Worm (Caenorhabditis elegans) whole organism, late embryonic: Measurements from ENCODE around the gene pqn-16.

Experiments used
- C38D4.7 ChIP-seq: fragments of 200-800 bp; sonication (Bioruptor generic); optimal IDR thresholded peaks from 2 replicates; lab custom pipeline; 2018; ENCODE audit warnings: mild to moderate bottlenecking, missing genetic modification characterization, moderate library complexity, missing compliant biosample characterization
- K09A11.1 ChIP-seq: sonication (generic microtip); optimal IDR thresholded peaks from 2 replicates; lab custom pipeline; 2017; ENCODE audit warnings: antibody characterized with exemption, mild to moderate bottlenecking, missing genetic modification characterization, missing compliant biosample characterization; ENCODE audit not compliant: insufficient read depth
- ahr-1 ChIP-seq: sonication (generic microtip); optimal IDR thresholded peaks from 2 replicates; lab custom pipeline; 2016; ENCODE audit warnings: missing genetic modification characterization, missing compliant biosample characterization
- ama-1 ChIP-seq: fragments of 150-350 bp; optimal IDR thresholded peaks from 2 replicates; lab custom pipeline; 2014
- ceh-14 ChIP-seq: sonication (generic microtip); optimal IDR thresholded peaks from 2 replicates; lab custom pipeline; 2016; ENCODE audit warnings: missing genotype, missing genetic modification characterization, missing compliant biosample characterization
- ceh-19 ChIP-seq: fragments of 200-800 bp; sonication (Bioruptor generic); optimal IDR thresholded peaks from 2 replicates; lab custom pipeline; 2018; ENCODE audit warnings: mild to moderate bottlenecking, missing genetic modification characterization, missing compliant biosample characterization
- ceh-2 ChIP-seq: sonication (generic microtip); optimal IDR thresholded peaks from 2 replicates; lab custom pipeline; 2016; ENCODE audit warnings: missing genotype, missing genetic modification characterization, missing compliant biosample characterization
- ceh-31 ChIP-seq: sonication (generic microtip); optimal IDR thresholded peaks from 2 replicates; lab custom pipeline; 2016; ENCODE audit warnings: missing genetic modification characterization, missing compliant biosample characterization
- ceh-45 ChIP-seq: fragments of 200-800 bp; sonication (Bioruptor generic); IDR thresholded peaks from 2 replicates; pipeline ENCODE4 v1.3.6; 2022; ENCODE audit warnings: missing genetic modification reagents, missing genetic modification characterization, missing compliant biosample characterization
- ceh-48 ChIP-seq: sonication (generic microtip); optimal IDR thresholded peaks from 2 replicates; lab custom pipeline; 2016; ENCODE audit warnings: missing genetic modification characterization, inconsistent platforms, missing compliant biosample characterization
- che-1 ChIP-seq: sonication (generic microtip); optimal IDR thresholded peaks from 2 replicates; lab custom pipeline; 2016; ENCODE audit warnings: mild to moderate bottlenecking, missing genetic modification characterization, missing compliant biosample characterization
- dve-1 ChIP-seq: sonication (generic microtip); optimal IDR thresholded peaks from 2 replicates; lab custom pipeline; 2017; ENCODE audit warnings: antibody characterized with exemption, mild to moderate bottlenecking, missing genetic modification characterization, missing compliant biosample characterization
- elt-4 ChIP-seq: sonication (generic microtip); optimal IDR thresholded peaks from 2 replicates; lab custom pipeline; 2016; ENCODE audit warnings: missing genetic modification characterization, missing compliant biosample characterization
- eyg-1 ChIP-seq: sonication (generic microtip); optimal IDR thresholded peaks from 2 replicates; lab custom pipeline; 2016; ENCODE audit warnings: missing genotype, missing genetic modification characterization, missing compliant biosample characterization
- fax-1 ChIP-seq: sonication (generic microtip); optimal IDR thresholded peaks from 2 replicates; lab custom pipeline; 2016; ENCODE audit warnings: missing genotype, missing genetic modification characterization, missing compliant biosample characterization
- gmeb-2 ChIP-seq: sonication (generic microtip); optimal IDR thresholded peaks from 2 replicates; lab custom pipeline; 2016; ENCODE audit warnings: missing genetic modification characterization, inconsistent platforms, missing compliant biosample characterization
- hlh-13 ChIP-seq: fragments of 200-800 bp; sonication (Bioruptor generic); optimal IDR thresholded peaks from 2 replicates; lab custom pipeline; 2018; ENCODE audit warnings: mild to moderate bottlenecking, missing genetic modification characterization, missing compliant biosample characterization
- hlh-6 ChIP-seq: sonication (generic microtip); optimal IDR thresholded peaks from 2 replicates; lab custom pipeline; 2016; ENCODE audit warnings: missing genotype, missing genetic modification characterization, missing compliant biosample characterization
- hlh-8 ChIP-seq: sonication (generic microtip); optimal IDR thresholded peaks from 2 replicates; lab custom pipeline; 2016; ENCODE audit warnings: missing genotype, missing genetic modification characterization, missing compliant biosample characterization
- lin-11 ChIP-seq: fragments of 200-800 bp; sonication (Bioruptor generic); optimal IDR thresholded peaks from 2 replicates; lab custom pipeline; 2018; ENCODE audit warnings: mild to moderate bottlenecking, missing genetic modification characterization, missing compliant biosample characterization
- madf-2 ChIP-seq: sonication (generic microtip); optimal IDR thresholded peaks from 2 replicates; lab custom pipeline; 2017; ENCODE audit warnings: missing genetic modification characterization, missing compliant biosample characterization
- mec-3 ChIP-seq: sonication (generic microtip); optimal IDR thresholded peaks from 2 replicates; lab custom pipeline; 2016; ENCODE audit warnings: borderline replicate concordance, missing genetic modification characterization, missing compliant biosample characterization
- nfya-1 ChIP-seq: sonication (generic microtip); optimal IDR thresholded peaks from 2 replicates; lab custom pipeline; 2017; ENCODE audit warnings: missing genetic modification characterization, mild to moderate bottlenecking, missing compliant biosample characterization, antibody characterized with exemption, moderate library complexity
- nhr-11 ChIP-seq: fragments of 150-350 bp; optimal IDR thresholded peaks from 2 replicates; lab custom pipeline; 2014; ENCODE audit warnings: missing biosample characterization, missing genetic modification characterization
- nhr-232 ChIP-seq: sonication (generic microtip); optimal IDR thresholded peaks from 2 replicates; lab custom pipeline; 2016; ENCODE audit warnings: missing genetic modification characterization, missing compliant biosample characterization
- pax-1 ChIP-seq: fragments of 150-350 bp; optimal IDR thresholded peaks from 2 replicates; lab custom pipeline; 2014; ENCODE audit warnings: missing biosample characterization, missing genetic modification characterization
- pha-2 ChIP-seq: sonication (generic microtip); optimal IDR thresholded peaks from 2 replicates; lab custom pipeline; 2017; ENCODE audit warnings: mild to moderate bottlenecking, missing genetic modification characterization, missing compliant biosample characterization
- pros-1 ChIP-seq: fragments of 150-350 bp; optimal IDR thresholded peaks from 2 replicates; lab custom pipeline; 2014; ENCODE audit warnings: missing biosample characterization, missing genetic modification reagents, missing genetic modification characterization
- ref-2 ChIP-seq: sonication (generic microtip); optimal IDR thresholded peaks from 2 replicates; lab custom pipeline; 2016; ENCODE audit warnings: missing genetic modification characterization, missing compliant biosample characterization
- rnt-1 ChIP-seq: sonication (generic microtip); optimal IDR thresholded peaks from 2 replicates; lab custom pipeline; 2016; ENCODE audit warnings: missing genetic modification characterization, missing compliant biosample characterization
- syd-9 ChIP-seq: sonication (generic microtip); optimal IDR thresholded peaks from 2 replicates; lab custom pipeline; 2016; ENCODE audit warnings: mild to moderate bottlenecking, missing genetic modification characterization, moderate library complexity, missing compliant biosample characterization
- tbx-2 ChIP-seq: sonication (generic microtip); optimal IDR thresholded peaks from 2 replicates; lab custom pipeline; 2016; ENCODE audit warnings: missing genetic modification characterization, missing compliant biosample characterization
- tbx-7 ChIP-seq: sonication (generic microtip); optimal IDR thresholded peaks from 2 replicates; lab custom pipeline; 2016; ENCODE audit warnings: missing genotype, missing genetic modification characterization, missing compliant biosample characterization
- ttx-3 ChIP-seq: sonication (generic microtip); optimal IDR thresholded peaks from 2 replicates; lab custom pipeline; 2016; ENCODE audit warnings: missing genetic modification reagents, missing genetic modification characterization, missing compliant biosample characterization
- unc-3 ChIP-seq, 2 experiments: fragments of 200-800 bp in 1 of 2; sonication (Bioruptor generic) in 1 of 2; sonication (generic microtip) in 1 of 2; conservative IDR thresholded peaks in 1 of 2; optimal IDR thresholded peaks in 1 of 2; 2 replicates each; pipeline versions ENCODE4 v1.3.6 to Lab custom; 2016 to 2022; ENCODE audit warnings: missing compliant biosample characterization in 2 of 2, missing genetic modification characterization in 2 of 2, missing genetic modification reagents in 1 of 2
- unc-55 ChIP-seq: sonication (generic microtip); optimal IDR thresholded peaks from 2 replicates; lab custom pipeline; 2017; ENCODE audit warnings: missing biosample characterization, missing genetic modification reagents, missing genetic modification characterization
- zip-5 ChIP-seq: sonication (generic microtip); optimal IDR thresholded peaks from 2 replicates; lab custom pipeline; 2016; ENCODE audit warnings: missing genetic modification characterization, missing compliant biosample characterization

pqn-16 gene

DNA sequence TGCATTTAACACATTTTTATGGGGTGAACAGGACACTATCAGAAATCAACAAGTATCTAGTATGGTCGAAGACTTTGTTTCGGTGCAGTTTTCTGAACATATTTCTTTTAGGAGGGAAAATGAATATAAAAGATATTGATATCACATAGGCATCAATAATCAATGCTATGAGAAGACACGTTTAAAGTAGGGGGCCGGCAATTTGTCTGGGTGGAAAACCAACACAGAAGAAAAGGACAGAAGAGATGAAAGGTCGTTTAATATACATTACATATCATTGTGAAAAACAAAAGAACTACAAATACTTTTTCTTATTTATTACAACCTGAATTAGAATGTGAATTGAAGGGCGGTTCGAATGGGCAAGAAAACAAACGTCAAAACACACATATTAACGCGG is 21.6 kb upstream of the pqn-16 start:
- TF ChIP-seq ceh-48 (tag; lab: Kevin White, UChicago) (no peak), ceh-45 (GFP tag; lab: Robert Waterston, UW) (no peak), ceh-31 (tag; lab: Kevin White, UChicago) (no peak), C38D4.7 (GFP tag; lab: Kevin White, UChicago) (no peak), madf-2 (no peak), zip-5 (tag; lab: Kevin White, UChicago) (no peak), che-1 (tag; lab: Kevin White, UChicago) (no peak), gmeb-2 (tag; lab: Kevin White, UChicago) (no peak), nhr-232 (no peak), hlh-13 (GFP tag; lab: Kevin White, UChicago) (no peak), pros-1 (tag; lab: Kevin White, UChicago) (no peak), tbx-2 (tag; lab: Kevin White, UChicago) (no peak), ama-1 (no peak), ceh-19 (GFP tag; lab: Kevin White, UChicago) (no peak), nhr-11 (no peak), dve-1 (tag; lab: Kevin White, UChicago) (no peak), hlh-8 (tag; lab: Kevin White, UChicago) (no peak), lin-11 (no peak), K09A11.1 (tag; lab: Kevin White, UChicago) (no peak), ceh-2 (no peak)
- TF ChIP-seq, all 69 proteins: peak for 0

ce11 chrV:9154772-9155171 is 19.1 kb upstream of the pqn-16 start, which contains the start of gene B0222.5:
Gene B0222.5 (minus strand): TSS chrV:9154872.
- TF ChIP-seq pax-1 (tag; lab: Kevin White, UChicago) (no peak), ceh-45 (GFP tag; lab: Robert Waterston, UW) (no peak), ceh-48 (tag; lab: Kevin White, UChicago) (no peak), unc-55 (no peak), fax-1 (no peak), ceh-19 (GFP tag; lab: Kevin White, UChicago) (no peak), pha-2 (tag; lab: Kevin White, UChicago) (no peak), madf-2 (no peak), rnt-1 (no peak), nfya-1 (no peak), eyg-1 (no peak)

DNA sequence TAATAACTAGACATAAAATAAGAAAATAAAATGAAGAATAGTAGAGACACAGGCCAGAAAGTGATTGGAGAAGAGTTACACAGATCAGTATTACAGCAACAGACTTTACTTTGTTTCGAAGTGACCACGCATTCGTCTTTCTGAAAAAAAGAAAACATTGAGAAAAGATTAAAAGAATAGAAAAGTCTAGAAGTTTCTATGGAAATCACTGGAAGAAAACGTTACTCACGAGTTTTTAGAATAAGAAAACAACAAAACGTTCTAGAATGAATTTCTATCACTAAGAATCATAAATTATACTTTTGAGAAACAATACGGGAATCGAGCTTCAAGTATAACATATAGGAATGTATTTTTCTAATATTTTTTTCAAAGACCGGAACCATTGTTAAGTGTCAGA is 18.3 kb upstream of the pqn-16 start:
- TF ChIP-seq ceh-14 (tag; lab: Kevin White, UChicago), result no peak
- TF ChIP-seq ref-2 (tag; lab: Kevin White, UChicago), result no peak
- TF ChIP-seq unc-3 (GFP tag; conservative IDR thresholded peaks at IDR 0.05; lab: Robert Waterston, UW), result no peak
- TF ChIP-seq unc-3 (tag; optimal IDR thresholded peaks at IDR 0.05; lab: Kevin White, UChicago), result no peak
- no peak for TF ChIP-seq syd-9 (tag; lab: Kevin White, UChicago)
- no peak for TF ChIP-seq ama-1

ce11 chrV:9156679-9157078 is 17.2 kb upstream of the pqn-16 start, which contains the start of gene B0222.15:
Gene B0222.15 (minus strand): TSS chrV:9156779.
- no peak for TF ChIP-seq mec-3 (tag; lab: Kevin White, UChicago)
- no peak for TF ChIP-seq elt-4 (tag; lab: Kevin White, UChicago)
- no peak for TF ChIP-seq ahr-1
- TF ChIP-seq ceh-45 (GFP tag; lab: Robert Waterston, UW), result no peak
- no peak for TF ChIP-seq tbx-7
- no peak for TF ChIP-seq lin-11
- TF ChIP-seq unc-55, result no peak
- TF ChIP-seq ttx-3, result no peak
- no peak for TF ChIP-seq hlh-6
- no peak for TF ChIP-seq pros-1 (tag; lab: Kevin White, UChicago)
